Fruit fly (Drosophila melanogaster) whole organism, embryonic: ENCODE data around the gene dgrn.

Source experiments
- Aef1 ChIP-seq: fragments of 200-800 bp; sonication (Bioruptor generic); IDR thresholded peaks from 3 replicates; pipeline ENCODE4 v1.3.6; 2022; ENCODE audit warnings: missing biosample characterization, missing genetic modification characterization
- B-H2 ChIP-seq: fragments of 200-800 bp; sonication (Bioruptor generic); optimal IDR thresholded peaks from 2 replicates; lab custom pipeline; 2018; ENCODE audit warnings: missing biosample characterization, mild to moderate bottlenecking, missing genetic modification characterization
- CG10147 ChIP-seq: fragments of 200-800 bp; sonication (Bioruptor generic); optimal IDR thresholded peaks from 2 replicates; lab custom pipeline; 2019; ENCODE audit warnings: missing biosample characterization, mild to moderate bottlenecking, missing genetic modification characterization, moderate library complexity
- CG10274 ChIP-seq: fragments of 200-800 bp; sonication (Bioruptor generic); optimal IDR thresholded peaks from 3 replicates; lab custom pipeline; 2017; ENCODE audit warnings: missing biosample characterization, mild to moderate bottlenecking, missing genetic modification characterization
- CG10565 ChIP-seq: fragments of 200-800 bp; sonication (Bioruptor generic); optimal IDR thresholded peaks from 3 replicates; lab custom pipeline; 2016; ENCODE audit warnings: missing biosample characterization, mild to moderate bottlenecking, missing genetic modification characterization
- CG1233 ChIP-seq: fragments of 200-800 bp; sonication (Bioruptor generic); optimal IDR thresholded peaks from 4 replicates; lab custom pipeline; 2018; ENCODE audit warnings: missing biosample characterization, mild to moderate bottlenecking, missing genetic modification characterization
- CG12769 ChIP-seq: fragments of 200-800 bp; sonication (Bioruptor generic); optimal IDR thresholded peaks from 2 replicates; lab custom pipeline; 2019; ENCODE audit warnings: missing biosample characterization, mild to moderate bottlenecking, missing genetic modification characterization, moderate library complexity
- CG18599 ChIP-seq: fragments of 200-800 bp; sonication (Bioruptor generic); optimal IDR thresholded peaks from 3 replicates; lab custom pipeline; 2017; ENCODE audit warnings: missing biosample characterization, missing genetic modification characterization, mild to moderate bottlenecking, moderate library complexity, missing genetic modification reagents
- CG31365 ChIP-seq: fragments of 200-800 bp; sonication (Bioruptor generic); optimal IDR thresholded peaks from 2 replicates; lab custom pipeline; 2018; ENCODE audit warnings: missing biosample characterization, mild to moderate bottlenecking, missing genetic modification characterization
- CG4282 ChIP-seq: fragments of 200-800 bp; sonication (Bioruptor generic); optimal IDR thresholded peaks from 2 replicates; lab custom pipeline; 2016; ENCODE audit warnings: missing biosample characterization, missing genetic modification characterization
- CG4617 ChIP-seq: fragments of 200-800 bp; sonication (Bioruptor generic); optimal IDR thresholded peaks from 3 replicates; lab custom pipeline; 2016; ENCODE audit warnings: missing biosample characterization, missing genetic modification characterization, borderline replicate concordance
- CG5953 ChIP-seq: fragments of 200-800 bp; sonication (Bioruptor generic); IDR thresholded peaks from 2 replicates; pipeline ENCODE4 v1.3.6; 2022; ENCODE audit warnings: missing biosample characterization, missing genetic modification characterization
- CG6654 ChIP-seq: fragments of 200-800 bp; sonication (Bioruptor generic); optimal IDR thresholded peaks from 2 replicates; lab custom pipeline; 2017; ENCODE audit warnings: missing biosample characterization, mild to moderate bottlenecking, missing genetic modification characterization
- CG6765 ChIP-seq: fragments of 200-800 bp; sonication (Bioruptor generic); optimal IDR thresholded peaks from 3 replicates; lab custom pipeline; 2017; ENCODE audit warnings: missing biosample characterization, mild to moderate bottlenecking, missing genetic modification characterization
- CG6854 ChIP-seq: fragments of 200-800 bp; sonication (Bioruptor generic); optimal IDR thresholded peaks from 3 replicates; lab custom pipeline; 2017; ENCODE audit warnings: missing biosample characterization, mild to moderate bottlenecking, missing genetic modification characterization
- CG7357 ChIP-seq: fragments of 200-800 bp; sonication (Bioruptor generic); IDR thresholded peaks from 3 replicates; pipeline ENCODE4 v1.3.6; 2022; ENCODE audit warnings: missing biosample characterization, missing genetic modification characterization
- CG7372 ChIP-seq: fragments of 200-800 bp; sonication (Bioruptor generic); IDR thresholded peaks from 2 replicates; pipeline ENCODE4 v1.3.6; 2022; ENCODE audit warnings: missing biosample characterization, missing genetic modification characterization
- CG8281 ChIP-seq: fragments of 200-800 bp; sonication (Bioruptor generic); optimal IDR thresholded peaks from 2 replicates; lab custom pipeline; 2018; ENCODE audit warnings: missing biosample characterization, mild to moderate bottlenecking, missing genetic modification characterization, moderate library complexity
- CG8359 ChIP-seq: fragments of 200-800 bp; sonication (Bioruptor generic); optimal IDR thresholded peaks from 2 replicates; lab custom pipeline; 2017; ENCODE audit warnings: missing biosample characterization, mild to moderate bottlenecking, missing genetic modification characterization, borderline replicate concordance
- CG9609 ChIP-seq: fragments of 200-800 bp; sonication (Bioruptor generic); optimal IDR thresholded peaks from 3 replicates; lab custom pipeline; 2016; ENCODE audit warnings: missing biosample characterization, missing genetic modification characterization
- D ChIP-seq, 2 experiments: fragments of 200-800 bp in 1 of 2; fragments of >200 bp in 1 of 2; sonication (Bioruptor generic) in 1 of 2; optimal IDR thresholded peaks; 2 replicates in 1 of 2; 3 replicates in 1 of 2; lab custom pipeline; 2017; ENCODE audit warnings: mild to moderate bottlenecking in 1 of 2, missing biosample characterization in 1 of 2, missing genetic modification characterization in 1 of 2, missing genetic modification reagents in 1 of 2
- H15 ChIP-seq: fragments of 200-800 bp; sonication (Bioruptor generic); IDR thresholded peaks from 3 replicates; pipeline ENCODE4 v1.3.6; 2022; ENCODE audit warnings: missing biosample characterization, missing genetic modification characterization
- HmgD ChIP-seq: fragments of 200-800 bp; sonication (Bioruptor generic); optimal IDR thresholded peaks from 3 replicates; lab custom pipeline; 2016; ENCODE audit warnings: missing biosample characterization, missing genetic modification characterization
- HmgZ ChIP-seq: fragments of 200-800 bp; sonication (Bioruptor generic); optimal IDR thresholded peaks from 2 replicates; lab custom pipeline; 2018; ENCODE audit warnings: missing biosample characterization, mild to moderate bottlenecking, missing genetic modification characterization
- Hr39 ChIP-seq: fragments of >200 bp; optimal IDR thresholded peaks from 2 replicates; lab custom pipeline; 2017
- Neu2 ChIP-seq: fragments of 200-800 bp; sonication (Bioruptor generic); optimal IDR thresholded peaks from 3 replicates; lab custom pipeline; 2016; ENCODE audit warnings: missing biosample characterization, missing genetic modification characterization, borderline replicate concordance
- NfI ChIP-seq: fragments of 200-800 bp; sonication (Bioruptor generic); optimal IDR thresholded peaks from 3 replicates; lab custom pipeline; 2018; ENCODE audit warnings: missing biosample characterization, mild to moderate bottlenecking, missing genetic modification characterization, moderate library complexity
- Spps ChIP-seq: fragments of 200-800 bp; sonication (Bioruptor generic); optimal IDR thresholded peaks from 2 replicates; lab custom pipeline; 2018; ENCODE audit warnings: missing biosample characterization, mild to moderate bottlenecking, missing genetic modification characterization
- dan ChIP-seq: fragments of 200-800 bp; sonication (Bioruptor generic); IDR thresholded peaks from 2 replicates; pipeline ENCODE4 v1.3.6; 2022; ENCODE audit warnings: missing biosample characterization, missing genetic modification characterization
- dimm ChIP-seq: fragments of 200-800 bp; sonication (Bioruptor generic); IDR thresholded peaks from 2 replicates; pipeline ENCODE4 v1.3.6; 2022; ENCODE audit warnings: missing biosample characterization, missing genetic modification characterization
- en ChIP-seq: fragments of 200-800 bp; sonication (Bioruptor generic); optimal IDR thresholded peaks from 2 replicates; lab custom pipeline; 2016; ENCODE audit warnings: missing biosample characterization, missing genetic modification characterization
- ewg ChIP-seq: fragments of 200-800 bp; sonication (Bioruptor generic); optimal IDR thresholded peaks from 3 replicates; lab custom pipeline; 2017; ENCODE audit warnings: mild to moderate bottlenecking, missing biosample characterization, missing genetic modification reagents, missing genetic modification characterization
- fru ChIP-seq: fragments of >200 bp; optimal IDR thresholded peaks from 2 replicates; lab custom pipeline; 2017
- gcm2 ChIP-seq: fragments of 200-800 bp; sonication (Bioruptor generic); optimal IDR thresholded peaks from 2 replicates; lab custom pipeline; 2016; ENCODE audit warnings: missing biosample characterization, missing genetic modification characterization
- her ChIP-seq: fragments of 200-800 bp; sonication (Bioruptor generic); optimal IDR thresholded peaks from 2 replicates; lab custom pipeline; 2016; ENCODE audit warnings: missing biosample characterization, missing genetic modification characterization
- hkb ChIP-seq, 2 experiments: fragments of 200-800 bp in 1 of 2; fragments of >200 bp in 1 of 2; sonication (Bioruptor generic) in 1 of 2; IDR thresholded peaks in 1 of 2; optimal IDR thresholded peaks in 1 of 2; 2 replicates each; pipeline versions ENCODE4 v1.3.6 to Lab custom; 2017 to 2022; ENCODE audit warnings: missing biosample characterization in 1 of 2, missing genetic modification characterization in 1 of 2
- jigr1 ChIP-seq: fragments of 200-800 bp; sonication (Bioruptor generic); IDR thresholded peaks from 3 replicates; pipeline ENCODE4 v1.3.6; 2022; ENCODE audit warnings: missing biosample characterization, missing genetic modification characterization
- jumu ChIP-seq: fragments of 200-800 bp; sonication (Bioruptor generic); optimal IDR thresholded peaks from 3 replicates; lab custom pipeline; 2016; ENCODE audit warnings: missing biosample characterization, missing genetic modification characterization
- kah ChIP-seq: fragments of 200-800 bp; sonication (Bioruptor generic); optimal IDR thresholded peaks from 2 replicates; lab custom pipeline; 2018; ENCODE audit warnings: missing biosample characterization, mild to moderate bottlenecking, missing genetic modification characterization
- ken ChIP-seq: fragments of 200-800 bp; sonication (Bioruptor generic); IDR thresholded peaks from 3 replicates; pipeline ENCODE4 v1.3.6; 2022; ENCODE audit warnings: missing biosample characterization, missing genetic modification characterization
- knrl ChIP-seq: fragments of 200-800 bp; sonication (Bioruptor generic); IDR thresholded peaks from 3 replicates; pipeline ENCODE4 v1.3.6; 2022; ENCODE audit warnings: missing biosample characterization, missing genetic modification characterization; ENCODE audit not compliant: partially characterized antibody
- mirr ChIP-seq: fragments of 200-800 bp; sonication (Bioruptor generic); optimal IDR thresholded peaks from 3 replicates; lab custom pipeline; 2018; ENCODE audit warnings: missing biosample characterization, mild to moderate bottlenecking, missing genetic modification characterization
- onecut ChIP-seq: fragments of 200-800 bp; sonication (Bioruptor generic); IDR thresholded peaks from 2 replicates; pipeline ENCODE4 v1.3.6; 2022; ENCODE audit warnings: missing biosample characterization, missing genetic modification characterization
- pnt ChIP-seq: fragments of 200-800 bp; sonication (Bioruptor generic); optimal IDR thresholded peaks from 3 replicates; lab custom pipeline; 2016; ENCODE audit warnings: missing biosample characterization, missing genetic modification characterization
- prd ChIP-seq, 3 experiments: fragments of >200 bp in 2 of 3; fragments of 200-800 bp in 1 of 3; sonication (Bioruptor generic) in 1 of 3; optimal IDR thresholded peaks in 2 of 3; IDR thresholded peaks in 1 of 3; 2 replicates in 2 of 3; 3 replicates in 1 of 3; pipeline versions ENCODE4 v1.3.6 to Lab custom; 2017 to 2022; ENCODE audit warnings: missing biosample characterization in 1 of 3, missing genetic modification characterization in 1 of 3
- sens-2 ChIP-seq: fragments of 200-800 bp; sonication (Bioruptor generic); IDR thresholded peaks from 2 replicates; pipeline ENCODE4 v1.3.6; 2022; ENCODE audit warnings: missing biosample characterization, missing genetic modification characterization
- sima ChIP-seq: fragments of 200-800 bp; sonication (Bioruptor generic); optimal IDR thresholded peaks from 2 replicates; lab custom pipeline; 2016; ENCODE audit warnings: missing biosample characterization, missing genetic modification characterization
- sqz ChIP-seq: fragments of 200-800 bp; sonication (Bioruptor generic); optimal IDR thresholded peaks from 3 replicates; lab custom pipeline; 2018; ENCODE audit warnings: missing biosample characterization, mild to moderate bottlenecking, missing genetic modification characterization

dgrn gene

dm6 chr3R:5778731-5779593 lies 45.5 kb upstream of the dgrn start, which contains the start of gene jagn (continued):
- TF ChIP-seq CG6854 (GFP tag; lab: Kevin White, UChicago) (peak; percentile 0), dimm (GFP tag; lab: Robert Waterston, UW) (no peak), prd (optimal IDR thresholded peaks at IDR 0.05; lab: Kevin White, UChicago) (no peak), prd (GFP tag; IDR thresholded peaks at IDR 0.05; lab: Robert Waterston, UW) (peak; percentile 53; the same call in 1 of the 3 replicates), CG8281 (tag; lab: Kevin White, UChicago) (no peak), Hr39 (lab: Kevin White, UChicago) (no peak), hkb (optimal IDR thresholded peaks at IDR 0.05; lab: Kevin White, UChicago) (peak; percentile 25), hkb (GFP tag; IDR thresholded peaks at IDR 0.05; lab: Robert Waterston, UW) (peak; percentile 52; the same call in 1 of the 2 replicates), CG10147 (GFP tag; lab: Kevin White, UChicago) (no peak), CG31365 (no peak), CG18599 (peak; percentile 2), kah (GFP tag; lab: Kevin White, UChicago) (no peak), Neu2 (GFP tag; lab: Kevin White, UChicago) (no peak), fru (lab: Kevin White, UChicago) (no peak), HmgD (GFP tag; lab: Kevin White, UChicago) (peak; percentile 56), dan (GFP tag; lab: Robert Waterston, UW) (no peak), gcm2 (GFP tag; lab: Kevin White, UChicago) (peak; percentile 4), sens-2 (no peak), HmgZ (tag; lab: Kevin White, UChicago) (peak; percentile 46), her (GFP tag; lab: Kevin White, UChicago) (peak; percentile 54), knrl (GFP tag; lab: Robert Waterston, UW) (peak; percentile 100), CG8359 (GFP tag; lab: Kevin White, UChicago) (no peak), CG4617 (GFP tag; lab: Kevin White, UChicago) (peak; percentile 78), CG7357 (GFP tag; lab: Robert Waterston, UW) (no peak), sima (GFP tag; lab: Kevin White, UChicago) (no peak), onecut (GFP tag; lab: Robert Waterston, UW) (peak; percentile 83), CG10565 (GFP tag; lab: Kevin White, UChicago) (no peak), CG9609 (GFP tag; lab: Kevin White, UChicago) (peak; percentile 63), sqz (GFP tag; lab: Kevin White, UChicago) (no peak), CG6654 (GFP tag; lab: Kevin White, UChicago) (no peak), Spps (tag; lab: Kevin White, UChicago) (no peak), jumu (GFP tag; lab: Kevin White, UChicago) (peak; percentile 50), Aef1 (peak; percentile 52), B-H2 (GFP tag; lab: Kevin White, UChicago) (peak; percentile 68), CG6765 (GFP tag; lab: Kevin White, UChicago) (no peak), CG12769 (tag; lab: Kevin White, UChicago) (no peak), CG7372 (GFP tag; lab: Robert Waterston, UW) (peak; percentile 37; the same call in 1 of the 2 replicates), CG1233 (GFP tag; lab: Kevin White, UChicago) (peak; percentile 59), CG5953 (peak; percentile 50; the same call in 1 of the 2 replicates), ken (peak; percentile 48; the same call in 2 of the 3 replicates), en (GFP tag; lab: Kevin White, UChicago) (no peak), jigr1 (GFP tag; lab: Robert Waterston, UW) (no peak), ewg (GFP tag; lab: Kevin White, UChicago) (peak; percentile 30), CG10274 (GFP tag; lab: Kevin White, UChicago) (no peak), H15 (GFP tag; lab: Robert Waterston, UW) (peak; percentile 33; the same call in 1 of the 3 replicates), D (optimal IDR thresholded peaks at IDR 0.05; lab: Kevin White, UChicago) (no peak), D (GFP tag; optimal IDR thresholded peaks at IDR 0.05; lab: Kevin White, UChicago) (no peak), mirr (GFP tag; lab: Kevin White, UChicago) (no peak), CG4282 (GFP tag; lab: Kevin White, UChicago) (peak; percentile 12), pnt (GFP tag; lab: Kevin White, UChicago) (no peak), NfI (GFP tag; lab: Kevin White, UChicago) (peak; percentile 75)
